Worm (Caenorhabditis elegans) whole organism, L4/young adult: ENCODE data around the gene ZK287.1.

Experiments
- W03F9.2 ChIP-seq: fragments of 150-350 bp; optimal IDR thresholded peaks from 2 replicates; lab custom pipeline; 2014; ENCODE audit warnings: missing biosample characterization, missing genetic modification characterization
- dao-5 ChIP-seq: sonication (generic microtip); optimal IDR thresholded peaks from 2 replicates; lab custom pipeline; 2016; ENCODE audit warnings: missing genotype, missing genetic modification characterization, moderate library complexity, missing compliant biosample characterization

DNA sequence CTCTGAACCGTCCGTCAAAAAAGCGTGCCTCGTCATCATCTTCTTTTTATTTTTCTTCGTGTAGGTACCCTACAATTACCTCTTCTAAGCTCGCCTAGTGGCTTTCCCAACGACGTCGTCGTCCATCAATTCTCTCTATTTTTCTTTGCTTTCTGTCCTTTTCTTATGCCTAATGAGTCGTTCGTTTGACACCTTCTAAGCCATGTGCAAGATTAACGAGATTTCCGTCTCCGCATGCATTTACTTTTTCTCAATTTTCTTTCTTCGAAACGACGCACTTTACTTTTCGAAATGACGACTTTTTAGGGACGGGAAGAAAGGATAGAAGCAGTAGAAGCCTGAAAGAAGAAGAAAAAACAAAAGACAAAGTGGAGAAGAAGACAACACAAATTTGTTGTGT lies at the start of gene ZK287.1:
- TF ChIP-seq W03F9.2 (tag; lab: Kevin White, UChicago) (no peak), dao-5 (tag; lab: Kevin White, UChicago) (no peak)
